Worm (Caenorhabditis elegans): ENCODE measurements around the gene F48F7.5.

Gene F48F7.5

ce11 chrX:13975314-13975713 is at the start of gene F48F7.5:
F48F7.5 (plus strand) TSS chrX:13975653.
- TF ChIP-seq mls-2 (tag; optimal IDR thresholded peaks at IDR 0.05) (no peak), drap-1 (GFP tag; optimal IDR thresholded peaks at IDR 0.05) (no peak), ceh-43 (GFP tag; optimal IDR thresholded peaks at IDR 0.05) (no peak), nhr-12 (tag; optimal IDR thresholded peaks at IDR 0.05) (no peak), elt-3 (tag; optimal IDR thresholded peaks at IDR 0.05) (no peak), nhr-2 (tag; optimal IDR thresholded peaks at IDR 0.05) (no peak), mep-1 (tag; optimal IDR thresholded peaks at IDR 0.05) (no peak), sptf-1 (tag; optimal IDR thresholded peaks at IDR 0.05) (no peak), blmp-1 (tag; optimal IDR thresholded peaks at IDR 0.05) (no peak), ztf-11 (tag; optimal IDR thresholded peaks at IDR 0.05) (no peak), nhr-76 (tag; optimal IDR thresholded peaks at IDR 0.05) (no peak), ham-2 (GFP tag; optimal IDR thresholded peaks at IDR 0.05) (no peak), lin-32 (GFP tag; optimal IDR thresholded peaks at IDR 0.05) (no peak), ces-1 (GFP tag; optimal IDR thresholded peaks at IDR 0.05) (no peak)

- no peak for TF ChIP-seq lsy-2 (tag; optimal IDR thresholded peaks at IDR 0.05)
- TF ChIP-seq lin-32 (GFP tag; optimal IDR thresholded peaks at IDR 0.05): no peak
- TF ChIP-seq M03D4.4 (tag; optimal IDR thresholded peaks at IDR 0.05): no peak
- no peak for TF ChIP-seq hlh-1 (tag; optimal IDR thresholded peaks at IDR 0.05)
- TF ChIP-seq snpc-4 (tag; optimal IDR thresholded peaks at IDR 0.05): no peak
- no peak for TF ChIP-seq lin-13 (tag; optimal IDR thresholded peaks at IDR 0.05)
- TF ChIP-seq sptf-1 (tag; optimal IDR thresholded peaks at IDR 0.05): no peak
- TF ChIP-seq unc-62 (GFP tag; optimal IDR thresholded peaks at IDR 0.05): no peak
- no peak for TF ChIP-seq zip-8 (tag; optimal IDR thresholded peaks at IDR 0.05)
- no peak for TF ChIP-seq nhr-28 (tag; optimal IDR thresholded peaks at IDR 0.05)
These were observed 49.4 kb upstream of the F48F7.5 start, which contains the start of gene meg-2 for ce11 chrX:13926029-13926428. meg-2 (minus strand) TSS chrX:13926129.

- TF ChIP-seq zip-8 (tag; optimal IDR thresholded peaks at IDR 0.05) (no peak), unc-120 (tag; optimal IDR thresholded peaks at IDR 0.05; ENCODE audit: poor library complexity, severe bottlenecking) (no peak), ces-1 (GFP tag; optimal IDR thresholded peaks at IDR 0.05) (no peak), tbx-8 (GFP tag; optimal IDR thresholded peaks at IDR 0.05) (no peak), nhr-12 (tag; optimal IDR thresholded peaks at IDR 0.05) (no peak), cnd-1 (tag; optimal IDR thresholded peaks at IDR 0.05) (no peak), flh-1 (GFP tag; optimal IDR thresholded peaks at IDR 0.05) (no peak), nhr-76 (tag; optimal IDR thresholded peaks at IDR 0.05) (no peak), nhr-2 (tag; optimal IDR thresholded peaks at IDR 0.05) (no peak), hlh-1 (tag; optimal IDR thresholded peaks at IDR 0.05) (no peak)
These were observed 46.9 kb upstream of the F48F7.5 start for ce11 chrX:13928532-13928931.

- no peak for TF ChIP-seq bed-3 (GFP tag; optimal IDR thresholded peaks at IDR 0.05)
- TF ChIP-seq zip-8 (tag; optimal IDR thresholded peaks at IDR 0.05): no peak
- TF ChIP-seq ztf-11 (tag; optimal IDR thresholded peaks at IDR 0.05): no peak
- no peak for TF ChIP-seq unc-39 (tag; optimal IDR thresholded peaks at IDR 0.05)
- no peak for TF ChIP-seq snpc-4 (tag; optimal IDR thresholded peaks at IDR 0.05)
- TF ChIP-seq elt-3 (tag; optimal IDR thresholded peaks at IDR 0.05): no peak
- no peak for TF ChIP-seq lin-13 (tag; optimal IDR thresholded peaks at IDR 0.05)
- TF ChIP-seq drap-1 (GFP tag; optimal IDR thresholded peaks at IDR 0.05): no peak
- TF ChIP-seq nhr-76 (tag; optimal IDR thresholded peaks at IDR 0.05): no peak
- no peak for TF ChIP-seq cnd-1 (tag; optimal IDR thresholded peaks at IDR 0.05)
- TF ChIP-seq blmp-1 (tag; optimal IDR thresholded peaks at IDR 0.05): no peak
- TF ChIP-seq ces-1 (GFP tag; optimal IDR thresholded peaks at IDR 0.05): no peak
- TF ChIP-seq ceh-83 (GFP tag; optimal IDR thresholded peaks at IDR 0.05): no peak
- no peak for TF ChIP-seq flh-1 (GFP tag; optimal IDR thresholded peaks at IDR 0.05)
These were observed 45.9 kb upstream of the F48F7.5 start, which contains the start of gene meg-1 for ce11 chrX:13929534-13929933. meg-1 (minus strand) TSS chrX:13929634.

- no peak for TF ChIP-seq ceh-83 (GFP tag; optimal IDR thresholded peaks at IDR 0.05)
- no peak for TF ChIP-seq lsy-2 (tag; optimal IDR thresholded peaks at IDR 0.05)
- no peak for TF ChIP-seq unc-39 (tag; optimal IDR thresholded peaks at IDR 0.05)
- no peak for TF ChIP-seq elt-1 (tag; optimal IDR thresholded peaks at IDR 0.05; ENCODE audit: borderline replicate concordance, insufficient read depth)
- TF ChIP-seq unc-62 (GFP tag; optimal IDR thresholded peaks at IDR 0.05): no peak
- no peak for TF ChIP-seq pha-4 (tag; optimal IDR thresholded peaks at IDR 0.05)
- TF ChIP-seq nhr-12 (tag; optimal IDR thresholded peaks at IDR 0.05): no peak
- no peak for TF ChIP-seq flh-1 (GFP tag; optimal IDR thresholded peaks at IDR 0.05)
- TF ChIP-seq ham-2 (GFP tag; optimal IDR thresholded peaks at IDR 0.05): no peak
- TF ChIP-seq mls-2 (tag; optimal IDR thresholded peaks at IDR 0.05): no peak
These were observed 40.9 kb upstream of the F48F7.5 start, which contains the start of gene elt-3 for ce11 chrX:13934574-13934973. elt-3 (plus strand) TSS chrX:13934874.
